Worm (Caenorhabditis elegans): ENCODE data around the gene cdk-11.2.
A peak's percentile ranks its signal among the peaks of the same experiment; 100 is the strongest.

Gene cdk-11.2

DNA sequence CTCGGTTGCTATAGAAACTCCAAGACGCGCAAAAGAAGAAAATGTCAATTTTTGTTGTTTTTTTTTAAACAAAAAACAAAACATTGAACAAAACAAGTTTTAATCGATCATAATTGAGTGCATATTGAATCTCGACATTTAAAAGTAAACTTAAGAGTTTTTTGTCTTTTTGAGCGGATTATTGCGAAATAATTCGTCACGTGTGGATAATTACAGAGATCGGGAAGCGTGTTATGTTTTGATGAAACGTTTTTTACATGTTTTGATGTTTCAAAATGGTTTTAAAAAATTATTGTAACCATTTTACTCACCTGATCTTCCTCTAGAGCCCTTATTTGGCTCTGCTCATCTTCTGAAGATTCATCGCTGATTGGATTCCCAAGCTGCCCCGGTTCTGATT, 33.6 kb downstream of the cdk-11.2 start:
- TF ChIP-seq flt-1 (GFP tag; IDR thresholded peaks at IDR 0.05) (no peak), T22C8.4 (GFP tag; IDR thresholded peaks at IDR 0.05) (no peak), ztf-29 (GFP tag; IDR thresholded peaks at IDR 0.05) (no peak), ref-1 (GFP tag; conservative IDR thresholded peaks at IDR 0.05) (no peak), ztf-23 (GFP tag; IDR thresholded peaks at IDR 0.05) (no peak)

DNA sequence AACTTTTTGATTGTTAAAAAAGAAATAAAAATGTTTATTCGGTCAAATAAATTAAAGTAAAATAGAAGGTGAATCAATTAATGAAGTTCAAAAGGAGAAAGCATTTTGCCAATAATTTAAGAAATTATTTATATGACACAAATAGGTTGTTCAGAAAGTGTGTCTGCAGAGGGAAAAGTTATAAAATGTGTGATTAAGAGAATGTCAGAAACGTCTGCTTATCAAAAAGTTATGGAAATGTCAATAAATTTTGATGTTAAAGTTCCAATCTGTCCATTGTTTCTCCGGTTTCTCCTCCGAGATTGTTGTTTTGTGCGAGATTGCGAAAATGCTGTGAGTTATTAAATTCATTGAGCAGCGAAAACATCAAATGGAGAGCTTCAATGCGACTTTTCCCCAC, 39.9 kb downstream of the cdk-11.2 start, which contains the start of gene rme-4:
Gene rme-4 (minus strand): TSS at position 168 of the 400 bp plus-strand sequence.
- no peak for TF ChIP-seq klf-2 (GFP tag; conservative IDR thresholded peaks at IDR 0.05)
- no peak for TF ChIP-seq T22C8.4 (GFP tag; IDR thresholded peaks at IDR 0.05)
- TF ChIP-seq flt-1 (GFP tag; IDR thresholded peaks at IDR 0.05), result no peak
- TF ChIP-seq tab-1 (GFP tag; IDR thresholded peaks at IDR 0.05), result no peak
- no peak for TF ChIP-seq ref-1 (GFP tag; conservative IDR thresholded peaks at IDR 0.05)
- no peak for TF ChIP-seq med-1 (GFP tag; optimal IDR thresholded peaks at IDR 0.05; ENCODE audit: insufficient read depth)
- no peak for TF ChIP-seq cog-1 (tag; optimal IDR thresholded peaks at IDR 0.05)
- no peak for TF ChIP-seq ztf-23 (GFP tag; IDR thresholded peaks at IDR 0.05)
- no peak for TF ChIP-seq ztf-29 (GFP tag; IDR thresholded peaks at IDR 0.05)

ce11 chrX:10377663-10378062, 41.9 kb downstream of the cdk-11.2 start:
- peak; percentile 39 for TF ChIP-seq cog-1 (tag; optimal IDR thresholded peaks at IDR 0.05)
- no peak for TF ChIP-seq ztf-29 (GFP tag; IDR thresholded peaks at IDR 0.05)

- TF ChIP-seq tab-1 (GFP tag; IDR thresholded peaks at IDR 0.05) (no peak), T22C8.4 (GFP tag; IDR thresholded peaks at IDR 0.05) (no peak), klf-2 (GFP tag; conservative IDR thresholded peaks at IDR 0.05) (no peak), med-1 (GFP tag; optimal IDR thresholded peaks at IDR 0.05; ENCODE audit: insufficient read depth) (no peak), ztf-23 (GFP tag; IDR thresholded peaks at IDR 0.05) (no peak), ref-1 (GFP tag; conservative IDR thresholded peaks at IDR 0.05) (no peak), cog-1 (tag; optimal IDR thresholded peaks at IDR 0.05) (no peak), ztf-29 (GFP tag; IDR thresholded peaks at IDR 0.05) (no peak), flt-1 (GFP tag; IDR thresholded peaks at IDR 0.05) (no peak)
Measured at ce11 chrX:10376989-10377388, 42.6 kb downstream of the cdk-11.2 start.

- TF ChIP-seq ztf-23 (GFP tag; IDR thresholded peaks at IDR 0.05) (no peak), med-1 (GFP tag; optimal IDR thresholded peaks at IDR 0.05; ENCODE audit: insufficient read depth) (no peak), T22C8.4 (GFP tag; IDR thresholded peaks at IDR 0.05) (no peak), ztf-29 (GFP tag; IDR thresholded peaks at IDR 0.05) (no peak), cog-1 (tag; optimal IDR thresholded peaks at IDR 0.05) (no peak), flt-1 (GFP tag; IDR thresholded peaks at IDR 0.05) (no peak), klf-2 (GFP tag; conservative IDR thresholded peaks at IDR 0.05) (no peak), tab-1 (GFP tag; IDR thresholded peaks at IDR 0.05) (no peak), ref-1 (GFP tag; conservative IDR thresholded peaks at IDR 0.05) (no peak)
Measured at ce11 chrX:10373581-10373980, 46.0 kb downstream of the cdk-11.2 start.

DNA sequence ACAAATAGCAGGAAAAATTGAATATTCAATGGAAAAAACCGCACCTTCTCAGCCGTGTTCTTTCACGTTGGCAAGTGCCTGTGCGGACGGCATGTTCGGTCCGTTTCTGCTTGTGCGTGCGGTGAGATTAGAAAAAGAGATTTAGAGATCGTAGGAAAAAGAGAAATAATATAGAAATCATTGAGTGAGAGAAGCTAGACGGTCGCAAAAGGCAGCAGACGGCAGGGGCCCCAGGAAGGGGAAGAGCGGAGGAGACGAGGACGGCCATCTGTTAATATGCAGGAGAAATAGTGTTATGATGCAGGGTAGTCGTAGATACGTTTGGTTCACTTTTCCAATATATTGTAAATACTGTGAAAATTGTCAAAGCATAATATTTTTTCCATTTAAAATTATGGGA, 47.0 kb downstream of the cdk-11.2 start, which contains the start of gene Y49A10A.2:
Gene Y49A10A.2 (minus strand): TSS at position 109 of the 400 bp plus-strand sequence.
- TF ChIP-seq ztf-29 (GFP tag; IDR thresholded peaks at IDR 0.05), result no peak
- TF ChIP-seq ztf-23 (GFP tag; IDR thresholded peaks at IDR 0.05), result 0 out of 2 replicates have a peak, but pooled peaks have one; percentile 49
- TF ChIP-seq cog-1 (tag; optimal IDR thresholded peaks at IDR 0.05), result peak; percentile 12

All from whole organism, midembryonic.